Fruit fly (Drosophila melanogaster) whole organism, embryonic: Measurements from ENCODE around the gene CG4586.

Source experiments
- Atf3 ChIP-seq: fragments of 200-800 bp; sonication (Bioruptor generic); optimal IDR thresholded peaks from 3 replicates; lab custom pipeline; 2016; ENCODE audit warnings: missing biosample characterization, missing genetic modification characterization
- Atf6 ChIP-seq: fragments of 200-800 bp; sonication (Bioruptor generic); IDR thresholded peaks from 2 replicates; pipeline ENCODE4 v1.3.6; 2022; ENCODE audit warnings: missing biosample characterization, missing genetic modification characterization
- Blimp-1 ChIP-seq: fragments of 200-800 bp; sonication (Bioruptor generic); optimal IDR thresholded peaks from 3 replicates; lab custom pipeline; 2018; ENCODE audit warnings: missing biosample characterization, missing genetic modification characterization, mild to moderate bottlenecking, moderate library complexity, missing genetic modification reagents
- C15 ChIP-seq: fragments of 200-800 bp; sonication (Bioruptor generic); IDR thresholded peaks from 3 replicates; pipeline ENCODE4 v1.3.6; 2022; ENCODE audit warnings: missing biosample characterization, missing genetic modification characterization
- CG10267 ChIP-seq: fragments of 200-800 bp; sonication (Bioruptor generic); optimal IDR thresholded peaks from 2 replicates; lab custom pipeline; 2018; ENCODE audit warnings: missing biosample characterization, mild to moderate bottlenecking, missing genetic modification characterization, moderate library complexity
- CG10543 ChIP-seq: fragments of 200-800 bp; sonication (Bioruptor generic); optimal IDR thresholded peaks from 3 replicates; lab custom pipeline; 2017; ENCODE audit warnings: missing biosample characterization, mild to moderate bottlenecking, missing genetic modification characterization, moderate library complexity
- CG11504 ChIP-seq: fragments of 200-800 bp; sonication (Bioruptor generic); optimal IDR thresholded peaks from 3 replicates; lab custom pipeline; 2019; ENCODE audit warnings: missing biosample characterization, mild to moderate bottlenecking, missing genetic modification characterization, moderate library complexity
- CG12391 ChIP-seq: fragments of 200-800 bp; sonication (Bioruptor generic); optimal IDR thresholded peaks from 3 replicates; lab custom pipeline; 2018; ENCODE audit warnings: missing biosample characterization, mild to moderate bottlenecking, missing genetic modification characterization, moderate library complexity
- CG12942 ChIP-seq: fragments of 200-800 bp; sonication (Bioruptor generic); optimal IDR thresholded peaks from 3 replicates; lab custom pipeline; 2016; ENCODE audit warnings: missing biosample characterization, missing genetic modification characterization
- CG13624 ChIP-seq: fragments of 200-800 bp; sonication (Bioruptor generic); optimal IDR thresholded peaks from 2 replicates; lab custom pipeline; 2016; ENCODE audit warnings: missing biosample characterization, missing genetic modification characterization
- CG18764 ChIP-seq: fragments of 200-800 bp; sonication (Bioruptor generic); optimal IDR thresholded peaks from 3 replicates; lab custom pipeline; 2016; ENCODE audit warnings: missing biosample characterization, missing genetic modification characterization
- CG32532 ChIP-seq: fragments of 200-800 bp; sonication (Bioruptor generic); IDR thresholded peaks from 2 replicates; pipeline ENCODE4 v1.3.6; 2022; ENCODE audit warnings: missing biosample characterization, missing genetic modification characterization
- CG32772 ChIP-seq: fragments of 200-800 bp; sonication (Bioruptor generic); IDR thresholded peaks from 2 replicates; pipeline ENCODE4 v1.3.6; 2022; ENCODE audit warnings: missing biosample characterization, missing genetic modification characterization
- CG4424 ChIP-seq: fragments of 200-800 bp; sonication (Bioruptor generic); optimal IDR thresholded peaks from 3 replicates; lab custom pipeline; 2016; ENCODE audit warnings: missing biosample characterization, missing genetic modification characterization
- CG5953 ChIP-seq: fragments of 200-800 bp; sonication (Bioruptor generic); IDR thresholded peaks from 2 replicates; pipeline ENCODE4 v1.3.6; 2022; ENCODE audit warnings: missing biosample characterization, missing genetic modification characterization
- CG7556 ChIP-seq: fragments of 200-800 bp; sonication (Bioruptor generic); optimal IDR thresholded peaks from 2 replicates; lab custom pipeline; 2017; ENCODE audit warnings: missing biosample characterization, mild to moderate bottlenecking, missing genetic modification characterization
- CG8089 ChIP-seq: fragments of 200-800 bp; sonication (Bioruptor generic); optimal IDR thresholded peaks from 3 replicates; lab custom pipeline; 2016; ENCODE audit warnings: missing biosample characterization, missing genetic modification characterization
- CG8281 ChIP-seq: fragments of 200-800 bp; sonication (Bioruptor generic); optimal IDR thresholded peaks from 2 replicates; lab custom pipeline; 2018; ENCODE audit warnings: missing biosample characterization, mild to moderate bottlenecking, missing genetic modification characterization, moderate library complexity
- CG9876 ChIP-seq: fragments of 200-800 bp; sonication (Bioruptor generic); optimal IDR thresholded peaks from 2 replicates; lab custom pipeline; 2016; ENCODE audit warnings: missing biosample characterization, missing genetic modification characterization
- CG9932 ChIP-seq: fragments of 200-800 bp; sonication (Bioruptor generic); IDR thresholded peaks from 2 replicates; pipeline ENCODE4 v1.3.6; 2022; ENCODE audit warnings: missing biosample characterization, missing genetic modification characterization
- D19B ChIP-seq: fragments of 200-800 bp; sonication (Bioruptor generic); optimal IDR thresholded peaks from 2 replicates; lab custom pipeline; 2017; ENCODE audit warnings: missing biosample characterization, mild to moderate bottlenecking, missing genetic modification characterization
- Elba2 ChIP-seq: fragments of 200-800 bp; sonication (Bioruptor generic); optimal IDR thresholded peaks from 3 replicates; lab custom pipeline; 2016; ENCODE audit warnings: missing biosample characterization, missing genetic modification characterization
- Fer2 ChIP-seq: fragments of 200-800 bp; sonication (Bioruptor generic); optimal IDR thresholded peaks from 2 replicates; lab custom pipeline; 2018; ENCODE audit warnings: missing biosample characterization, mild to moderate bottlenecking, missing genetic modification characterization, moderate library complexity
- HLH54F ChIP-seq: fragments of 200-800 bp; sonication (Bioruptor generic); optimal IDR thresholded peaks from 3 replicates; lab custom pipeline; 2016; ENCODE audit warnings: missing biosample characterization, missing genetic modification characterization
- Hey ChIP-seq: fragments of 200-800 bp; sonication (Bioruptor generic); optimal IDR thresholded peaks from 3 replicates; lab custom pipeline; 2018; ENCODE audit warnings: missing biosample characterization, mild to moderate bottlenecking, missing genetic modification characterization
- Hmr ChIP-seq: fragments of 200-800 bp; sonication (Bioruptor generic); optimal IDR thresholded peaks from 3 replicates; lab custom pipeline; 2017; ENCODE audit warnings: mild to moderate bottlenecking, missing biosample characterization, missing genetic modification reagents, missing genetic modification characterization
- Jarid2 ChIP-seq: fragments of 200-800 bp; sonication (Bioruptor generic); optimal IDR thresholded peaks from 3 replicates; lab custom pipeline; 2017; ENCODE audit warnings: mild to moderate bottlenecking, missing biosample characterization, missing genetic modification reagents, missing genetic modification characterization
- Mad ChIP-seq: fragments of 200-800 bp; sonication (Bioruptor generic); optimal IDR thresholded peaks from 2 replicates; lab custom pipeline; 2016; ENCODE audit warnings: missing biosample characterization, missing genetic modification characterization
- Neu2 ChIP-seq: fragments of 200-800 bp; sonication (Bioruptor generic); optimal IDR thresholded peaks from 3 replicates; lab custom pipeline; 2016; ENCODE audit warnings: missing biosample characterization, missing genetic modification characterization, borderline replicate concordance
- Oaz ChIP-seq: fragments of 200-800 bp; sonication (Bioruptor generic); IDR thresholded peaks from 2 replicates; pipeline ENCODE4 v1.3.6; 2022; ENCODE audit warnings: missing biosample characterization, missing genetic modification characterization
- abd-A ChIP-seq: fragments of 200-800 bp; sonication (Bioruptor generic); optimal IDR thresholded peaks from 3 replicates; lab custom pipeline; 2019; ENCODE audit warnings: missing biosample characterization, mild to moderate bottlenecking, missing genetic modification characterization, moderate library complexity
- bowl ChIP-seq: fragments of 200-800 bp; sonication (Bioruptor generic); IDR thresholded peaks from 2 replicates; pipeline ENCODE4 v1.3.6; 2022; ENCODE audit warnings: missing biosample characterization, missing genetic modification characterization
- br ChIP-seq: fragments of >200 bp; optimal IDR thresholded peaks from 2 replicates; lab custom pipeline; 2017
- bsh ChIP-seq, 2 experiments: fragments of 200-800 bp; sonication (Bioruptor generic); optimal IDR thresholded peaks; 2 replicates each; lab custom pipeline; 2017 to 2018; ENCODE audit warnings: mild to moderate bottlenecking in 2 of 2, missing biosample characterization in 2 of 2, missing genetic modification characterization in 2 of 2, moderate library complexity in 1 of 2
- corto ChIP-seq: fragments of 200-800 bp; sonication (Bioruptor generic); optimal IDR thresholded peaks from 2 replicates; lab custom pipeline; 2016; ENCODE audit warnings: missing biosample characterization, mild to moderate bottlenecking, missing genetic modification characterization, moderate library complexity
- dimm ChIP-seq: fragments of 200-800 bp; sonication (Bioruptor generic); IDR thresholded peaks from 2 replicates; pipeline ENCODE4 v1.3.6; 2022; ENCODE audit warnings: missing biosample characterization, missing genetic modification characterization
- ewg ChIP-seq: fragments of 200-800 bp; sonication (Bioruptor generic); optimal IDR thresholded peaks from 3 replicates; lab custom pipeline; 2017; ENCODE audit warnings: mild to moderate bottlenecking, missing biosample characterization, missing genetic modification reagents, missing genetic modification characterization
- ken ChIP-seq: fragments of 200-800 bp; sonication (Bioruptor generic); IDR thresholded peaks from 3 replicates; pipeline ENCODE4 v1.3.6; 2022; ENCODE audit warnings: missing biosample characterization, missing genetic modification characterization
- knrl ChIP-seq: fragments of 200-800 bp; sonication (Bioruptor generic); IDR thresholded peaks from 3 replicates; pipeline ENCODE4 v1.3.6; 2022; ENCODE audit warnings: missing biosample characterization, missing genetic modification characterization; ENCODE audit not compliant: partially characterized antibody
- lab ChIP-seq: fragments of 200-800 bp; sonication (Bioruptor generic); optimal IDR thresholded peaks from 3 replicates; lab custom pipeline; 2017; ENCODE audit warnings: missing biosample characterization, missing genetic modification characterization, mild to moderate bottlenecking, moderate library complexity, missing genetic modification reagents
- lbe ChIP-seq: fragments of 200-800 bp; sonication (Bioruptor generic); optimal IDR thresholded peaks from 2 replicates; lab custom pipeline; 2016; ENCODE audit warnings: missing biosample characterization, mild to moderate bottlenecking, missing genetic modification characterization
- pita ChIP-seq: fragments of 200-800 bp; sonication (Bioruptor generic); optimal IDR thresholded peaks from 2 replicates; lab custom pipeline; 2017; ENCODE audit warnings: missing biosample characterization, mild to moderate bottlenecking, missing genetic modification characterization
- sc ChIP-seq, 3 experiments: fragments of >200 bp in 2 of 3; fragments of 200-800 bp in 1 of 3; sonication (Bioruptor generic) in 1 of 3; optimal IDR thresholded peaks; 2 replicates in 2 of 3; 3 replicates in 1 of 3; lab custom pipeline; 2017; ENCODE audit warnings: mild to moderate bottlenecking in 1 of 3, missing biosample characterization in 1 of 3, missing genetic modification characterization in 1 of 3, missing genetic modification reagents in 1 of 3
- scrt ChIP-seq: fragments of 200-800 bp; sonication (Bioruptor generic); optimal IDR thresholded peaks from 2 replicates; lab custom pipeline; 2018; ENCODE audit warnings: missing biosample characterization, mild to moderate bottlenecking, missing genetic modification characterization, moderate library complexity
- slou ChIP-seq: fragments of 200-800 bp; sonication (Bioruptor generic); optimal IDR thresholded peaks from 3 replicates; lab custom pipeline; 2016; ENCODE audit warnings: missing biosample characterization, missing genetic modification characterization
- sna ChIP-seq: fragments of 200-800 bp; sonication (Bioruptor generic); IDR thresholded peaks from 2 replicates; pipeline ENCODE4 v1.3.6; 2022; ENCODE audit warnings: missing biosample characterization, missing genetic modification characterization; ENCODE audit not compliant: partially characterized antibody
- tio ChIP-seq: fragments of 200-800 bp; sonication (Bioruptor generic); optimal IDR thresholded peaks from 2 replicates; lab custom pipeline; 2017; ENCODE audit warnings: missing biosample characterization, missing genetic modification characterization, inconsistent platforms
- unpg ChIP-seq: fragments of 200-800 bp; sonication (Bioruptor generic); optimal IDR thresholded peaks from 3 replicates; lab custom pipeline; 2018; ENCODE audit warnings: missing biosample characterization, mild to moderate bottlenecking, missing genetic modification characterization, moderate library complexity

CG4586 gene

DNA sequence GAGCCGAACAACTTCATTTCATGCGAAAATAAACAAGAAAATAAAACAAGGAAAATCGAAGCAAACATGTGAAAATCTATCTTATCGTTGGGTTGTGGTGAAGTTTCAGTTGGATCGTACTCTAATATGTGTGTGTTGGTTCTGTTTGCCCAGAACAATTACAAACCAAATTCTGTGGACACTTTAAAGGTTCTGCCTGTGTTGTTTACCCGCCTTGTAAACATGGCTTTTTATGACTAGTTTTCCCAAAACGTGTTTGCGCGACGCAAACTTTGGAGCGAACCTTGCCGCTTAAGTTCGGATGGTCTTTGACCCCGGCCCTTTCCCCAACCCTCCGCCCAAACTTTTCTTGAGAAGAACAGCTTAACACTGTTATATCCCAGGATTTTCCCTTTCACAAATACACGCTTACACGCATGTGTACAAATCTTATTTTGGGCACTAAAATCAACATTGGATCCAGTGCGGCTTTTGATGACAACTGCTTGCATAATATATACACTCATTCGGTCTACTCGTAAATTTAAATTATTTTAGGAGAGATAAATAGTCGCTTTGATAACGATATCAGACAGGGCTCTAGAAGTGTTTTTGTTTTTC lies 34.5 kb downstream of the CG4586 start (continued):
- TF ChIP-seq ken (GFP tag; lab: Robert Waterston, UW) (peak; percentile 76; the same call in 2 of the 3 replicates), abd-A (tag; lab: Kevin White, UChicago) (no peak), CG4424 (GFP tag; lab: Kevin White, UChicago) (peak; percentile 72), Jarid2 (peak; percentile 71), Mad (GFP tag; lab: Kevin White, UChicago) (peak; percentile 82), Atf3 (GFP tag; lab: Kevin White, UChicago) (peak; percentile 87), CG7556 (peak; percentile 86), CG9932 (GFP tag; lab: Robert Waterston, UW) (0 out of 2 replicates have a peak, but pooled peaks have one; percentile 5), Hey (peak; percentile 83), lab (GFP tag; lab: Kevin White, UChicago) (peak; percentile 88), C15 (GFP tag; lab: Robert Waterston, UW) (no peak), sc (optimal IDR thresholded peaks at IDR 0.05; lab: Kevin White, UChicago) (no peak), sc (GFP tag; optimal IDR thresholded peaks at IDR 0.05; lab: Kevin White, UChicago) (peak; percentile 90), CG8281 (tag; lab: Kevin White, UChicago) (peak; percentile 65), pita (GFP tag; lab: Kevin White, UChicago) (no peak), CG12391 (peak; percentile 67), corto (GFP tag; lab: Kevin White, UChicago) (no peak), slou (GFP tag; lab: Kevin White, UChicago) (peak; percentile 66), Blimp-1 (GFP tag; lab: Kevin White, UChicago) (peak; percentile 87), CG8089 (GFP tag; lab: Kevin White, UChicago) (peak; percentile 94), Fer2 (tag; lab: Kevin White, UChicago) (peak; percentile 52), CG10267 (tag; lab: Kevin White, UChicago) (peak; percentile 76), Elba2 (GFP tag; lab: Kevin White, UChicago) (no peak), scrt (GFP tag; lab: Kevin White, UChicago) (peak; percentile 67), CG5953 (GFP tag; lab: Robert Waterston, UW) (peak; percentile 68), bsh (GFP tag; optimal IDR thresholded peaks at IDR 0.05; lab: Kevin White, UChicago) (peak in 1 of 2 experiments; percentile 87), HLH54F (GFP tag; lab: Kevin White, UChicago) (peak; percentile 26), CG10543 (GFP tag; lab: Kevin White, UChicago) (peak; percentile 88), knrl (GFP tag; lab: Robert Waterston, UW) (no peak), lbe (GFP tag; lab: Kevin White, UChicago) (no peak), unpg (GFP tag; lab: Kevin White, UChicago) (peak; percentile 79), Atf6 (GFP tag; lab: Robert Waterston, UW) (peak; percentile 83), CG13624 (GFP tag; lab: Kevin White, UChicago) (peak; percentile 73), D19B (GFP tag; lab: Kevin White, UChicago) (peak; percentile 15), CG32772 (GFP tag; lab: Robert Waterston, UW) (peak; percentile 40; the same call in 1 of the 2 replicates), CG18764 (GFP tag; lab: Kevin White, UChicago) (peak; percentile 90), Hmr (GFP tag; lab: Kevin White, UChicago) (peak; percentile 87), CG11504 (tag; lab: Kevin White, UChicago) (peak; percentile 53), CG32532 (GFP tag; lab: Robert Waterston, UW) (peak; percentile 48; the same call in 1 of the 2 replicates), dimm (GFP tag; lab: Robert Waterston, UW) (0 out of 2 replicates have a peak, but pooled peaks have one; percentile 7), br (lab: Kevin White, UChicago) (no peak), bowl (GFP tag; lab: Robert Waterston, UW) (no peak), Oaz (GFP tag; lab: Robert Waterston, UW) (peak; percentile 25; the same call in 1 of the 2 replicates), CG12942 (peak; percentile 84), tio (GFP tag; lab: Kevin White, UChicago) (peak; percentile 88), Neu2 (GFP tag; lab: Kevin White, UChicago) (peak; percentile 44), CG9876 (peak; percentile 79), ewg (GFP tag; lab: Kevin White, UChicago) (peak; percentile 75), sna (GFP tag; lab: Robert Waterston, UW) (no peak)
